Fruit fly (Drosophila melanogaster) whole organism, adult: ENCODE results near the gene mnb.

Source experiments
- CG5204 ChIP-seq: fragments of 200-800 bp; sonication (Bioruptor generic); optimal IDR thresholded peaks from 2 replicates; lab custom pipeline; 2016; ENCODE audit warnings: missing biosample characterization, missing genetic modification characterization
- kay ChIP-seq: fragments of 200-800 bp; sonication (Bioruptor generic); peaks from one replicate; lab custom pipeline; 2016; ENCODE audit warnings: missing biosample characterization, missing genetic modification characterization, borderline replicate concordance

DNA sequence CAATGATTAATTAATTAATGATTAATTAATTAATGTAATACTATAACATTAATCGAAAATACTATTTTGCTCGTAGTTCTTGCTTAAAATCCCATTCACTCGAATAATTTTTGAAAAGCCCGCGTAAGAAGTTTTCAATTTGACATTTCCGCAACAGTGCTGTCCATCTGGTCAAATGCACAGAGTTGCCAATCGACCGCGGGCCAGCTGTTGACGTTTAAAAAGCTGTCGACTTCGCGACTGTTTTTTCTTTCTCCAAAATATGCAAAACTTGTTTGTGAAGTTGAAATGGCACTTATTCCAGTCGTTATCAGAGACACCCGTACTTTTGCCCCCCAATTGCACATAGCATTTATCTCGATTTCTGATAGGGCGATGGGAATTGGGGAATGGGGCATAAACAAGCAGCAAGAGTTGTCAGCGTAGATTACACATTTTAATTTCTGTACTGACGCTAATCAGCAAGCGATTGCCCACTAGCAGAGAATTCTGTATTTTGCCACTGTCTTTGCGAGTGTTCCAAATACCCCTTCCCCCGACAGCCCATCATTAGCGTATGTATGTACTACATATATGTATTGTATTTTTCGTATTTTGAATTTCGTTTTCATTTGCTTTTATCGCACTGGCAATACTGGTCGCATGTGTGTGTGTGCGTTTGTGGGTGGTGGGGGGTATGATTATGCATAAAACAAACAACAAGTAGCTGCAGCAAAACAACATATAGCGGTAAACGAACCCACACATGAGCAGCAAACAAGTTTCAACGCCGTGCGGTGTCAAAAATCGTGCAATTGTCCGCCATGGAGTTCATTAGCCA is 30.4 kb downstream of the mnb start, which contains the start of gene Srx:
- TF ChIP-seq kay (GFP tag; lab: Kevin White, UChicago), result no peak
- no peak for TF ChIP-seq CG5204
